Fruit fly (Drosophila melanogaster) whole organism, adult: ENCODE results near the gene mRpL35.
A peak's percentile ranks its signal among the peaks of the same experiment; 100 is the strongest.

Experiments
- CG11617 ChIP-seq: fragments of 200-800 bp; sonication (Bioruptor generic); optimal IDR thresholded peaks from 2 replicates; lab custom pipeline; 2017; ENCODE audit warnings: mild to moderate bottlenecking, missing biosample characterization, missing genetic modification reagents, missing genetic modification characterization
- CG12768 ChIP-seq: fragments of 200-800 bp; sonication (Bioruptor generic); optimal IDR thresholded peaks from 2 replicates; lab custom pipeline; 2017; ENCODE audit warnings: missing biosample characterization, missing genetic modification characterization, mild to moderate bottlenecking, moderate library complexity, missing genetic modification reagents
- CG5204 ChIP-seq: fragments of 200-800 bp; sonication (Bioruptor generic); optimal IDR thresholded peaks from 2 replicates; lab custom pipeline; 2016; ENCODE audit warnings: missing biosample characterization, missing genetic modification characterization
- Clk ChIP-seq: fragments of 200-800 bp; sonication (Bioruptor generic); optimal IDR thresholded peaks from 2 replicates; lab custom pipeline; 2017; ENCODE audit warnings: missing biosample characterization, missing genetic modification characterization
- Crg-1 ChIP-seq: fragments of 200-800 bp; sonication (Bioruptor generic); optimal IDR thresholded peaks from 2 replicates; lab custom pipeline; 2016; ENCODE audit warnings: missing biosample characterization, missing genetic modification characterization
- pad ChIP-seq: fragments of 200-800 bp; sonication (Bioruptor generic); optimal IDR thresholded peaks from 3 replicates; lab custom pipeline; 2017; ENCODE audit warnings: missing biosample characterization, missing genetic modification characterization, mild to moderate bottlenecking, moderate library complexity, missing genetic modification reagents

DNA sequence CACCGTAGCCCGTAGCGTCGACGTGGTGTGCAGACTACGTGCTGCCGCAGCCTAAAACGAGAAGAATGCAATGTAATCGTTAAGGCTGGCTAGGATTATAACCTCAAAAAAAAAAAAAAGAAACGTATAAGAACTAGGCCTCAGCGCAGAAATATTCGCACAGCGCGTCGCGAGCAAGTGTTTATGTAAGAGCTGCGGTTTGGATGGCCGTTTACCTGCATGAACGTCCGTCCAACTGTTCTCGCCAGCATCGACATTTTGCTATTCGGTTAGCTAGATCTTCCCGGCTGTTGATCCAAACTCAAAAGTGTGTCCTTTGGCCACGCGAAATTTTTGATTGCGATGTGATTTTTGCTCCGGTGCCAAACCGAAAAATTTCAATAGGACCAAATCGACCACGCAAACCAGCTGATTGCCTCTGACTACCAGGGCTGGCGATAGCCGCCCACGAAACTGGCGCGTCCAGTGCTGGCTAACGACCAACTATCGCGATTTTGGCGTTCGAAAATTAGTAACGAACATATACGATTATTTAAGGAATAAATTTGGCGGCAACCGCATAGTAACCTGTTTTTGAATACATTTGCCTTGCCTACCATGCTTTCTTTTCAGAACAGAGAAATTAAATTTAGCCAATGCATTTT lies 4.4 kb upstream of the mRpL35 start, which contains the start of gene Idh3b:
- TF ChIP-seq Clk (GFP tag; lab: Kevin White, UChicago) (peak; percentile 57), CG12768 (GFP tag; lab: Kevin White, UChicago) (peak; percentile 79), CG11617 (GFP tag; lab: Kevin White, UChicago) (peak; percentile 40), pad (GFP tag; lab: Kevin White, UChicago) (peak; percentile 69), Crg-1 (GFP tag; lab: Kevin White, UChicago) (peak; percentile 82), CG5204 (no peak)
